Worm (Caenorhabditis elegans): ENCODE measurements around the gene lin-26.

The lin-26 gene

DNA sequence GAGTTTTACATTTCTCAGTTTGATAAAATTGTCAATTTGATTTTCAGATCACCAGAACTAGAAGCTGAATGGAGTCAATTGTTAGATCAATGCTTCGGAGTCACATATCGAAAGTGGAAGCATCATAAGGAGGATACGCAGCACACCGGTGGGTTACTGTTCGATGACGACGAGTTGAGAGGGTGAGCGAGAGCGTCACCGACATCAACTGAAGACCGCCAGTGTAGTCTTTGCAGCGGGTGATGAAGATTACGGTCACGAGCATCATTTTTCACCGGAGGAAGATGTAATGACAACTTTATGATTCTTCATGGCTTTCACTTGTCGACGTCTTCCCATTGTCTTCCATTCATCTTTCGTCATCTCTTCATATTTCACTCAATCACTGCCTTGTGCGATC lies at the start of gene lin-26:
Gene lin-26 (plus strand): TSS at position 301 of the 400 bp plus-strand sequence.
- TF ChIP-seq elt-3 (tag; optimal IDR thresholded peaks at IDR 0.05) (no peak), zag-1 (tag; optimal IDR thresholded peaks at IDR 0.05) (no peak), sma-9 (GFP tag; optimal IDR thresholded peaks at IDR 0.05) (no peak), sma-9 (tag; optimal IDR thresholded peaks at IDR 0.05) (no peak), lin-11 (tag; optimal IDR thresholded peaks at IDR 0.05) (no peak), egl-27 (tag; optimal IDR thresholded peaks at IDR 0.05) (no peak), lin-13 (GFP tag; optimal IDR thresholded peaks at IDR 0.05) (no peak), mbf-1 (tag; optimal IDR thresholded peaks at IDR 0.05) (no peak), ztf-11 (tag; optimal IDR thresholded peaks at IDR 0.05) (no peak), mdl-1 (tag; optimal IDR thresholded peaks at IDR 0.05) (no peak), unc-39 (tag; optimal IDR thresholded peaks at IDR 0.05) (no peak), ceh-16 (tag; optimal IDR thresholded peaks at IDR 0.05) (no peak), nhr-12 (tag; optimal IDR thresholded peaks at IDR 0.05) (no peak), peb-1 (tag; optimal IDR thresholded peaks at IDR 0.05) (no peak), lsy-2 (tag; optimal IDR thresholded peaks at IDR 0.05) (no peak), lin-39 (tag; optimal IDR thresholded peaks at IDR 0.05) (no peak), Y55F3AM.14 (GFP tag; optimal IDR thresholded peaks at IDR 0.05) (no peak), nhr-21 (tag; optimal IDR thresholded peaks at IDR 0.05) (no peak), R02D3.7 (tag; optimal IDR thresholded peaks at IDR 0.05) (no peak)

DNA sequence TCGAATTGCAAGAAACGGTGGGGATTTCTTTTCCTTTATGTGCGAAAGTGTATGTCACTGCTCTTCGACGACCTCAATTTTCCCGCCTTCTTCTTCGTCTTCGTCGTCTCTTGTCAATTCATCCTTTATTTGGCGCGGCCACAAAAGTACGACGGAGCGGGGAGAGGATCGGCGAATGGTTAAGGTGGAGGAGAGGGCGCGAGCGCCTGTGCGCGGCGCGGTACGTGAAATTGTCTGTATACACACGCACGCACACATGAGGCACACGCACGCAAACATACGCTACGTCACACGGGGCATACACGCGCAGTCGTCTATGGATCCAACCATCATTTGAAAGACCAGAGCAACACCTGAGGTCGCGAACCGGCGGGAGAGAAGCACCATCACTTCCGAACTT lies 46.7 kb upstream of the lin-26 start:
- TF ChIP-seq F13H6.1 (tag; optimal IDR thresholded peaks at IDR 0.05): peak; percentile 34
- TF ChIP-seq alr-1 (tag; optimal IDR thresholded peaks at IDR 0.05): no peak

DNA sequence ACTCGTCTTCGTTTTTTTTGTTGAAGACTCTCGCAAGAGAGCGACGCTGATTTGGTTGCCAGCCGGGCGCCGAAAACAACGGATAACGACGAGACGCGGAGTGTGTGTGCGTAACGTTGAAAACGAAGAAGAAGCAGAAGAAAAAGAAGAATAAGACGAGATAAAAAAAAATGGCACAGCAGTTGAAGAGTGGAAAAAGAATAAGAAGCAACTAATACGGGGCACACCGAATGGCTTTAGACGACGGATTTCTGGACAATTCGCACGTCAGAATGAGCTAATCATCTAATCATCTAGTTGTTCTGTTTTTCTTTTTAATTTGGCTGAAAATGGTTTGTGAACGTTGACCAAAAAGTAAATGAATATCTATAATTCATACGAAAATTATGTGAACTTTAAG lies 45.1 kb upstream of the lin-26 start:
- TF ChIP-seq ZK546.5 (tag; optimal IDR thresholded peaks at IDR 0.05) (no peak), ceh-16 (tag; optimal IDR thresholded peaks at IDR 0.05) (no peak), nhr-6 (tag; optimal IDR thresholded peaks at IDR 0.05) (no peak), sem-4 (tag; optimal IDR thresholded peaks at IDR 0.05) (no peak)

DNA sequence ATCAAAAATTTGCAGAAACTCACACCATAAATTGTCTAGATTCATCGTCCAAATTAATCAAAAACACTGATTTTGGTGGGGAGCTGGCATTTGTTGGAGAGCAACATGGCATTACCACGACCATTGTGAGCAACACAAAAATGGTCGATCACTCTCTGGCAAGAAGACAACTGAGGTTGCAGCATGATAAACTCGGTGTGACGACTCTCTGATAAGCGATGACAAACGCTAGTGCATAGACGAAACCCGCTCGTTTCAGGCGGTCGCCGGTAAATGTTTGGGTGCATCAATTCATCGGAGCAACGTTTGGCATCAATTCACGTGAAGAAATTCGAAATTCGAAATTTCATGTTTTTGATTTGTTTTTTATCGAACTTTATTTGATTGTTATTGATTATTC lies 43.0 kb upstream of the lin-26 start:
- no peak for TF ChIP-seq blmp-1 (tag; optimal IDR thresholded peaks at IDR 0.05; ENCODE audit: insufficient read depth)
- peak; percentile 6 for TF ChIP-seq sma-9 (GFP tag; optimal IDR thresholded peaks at IDR 0.05)
- no peak for TF ChIP-seq sma-9 (tag; optimal IDR thresholded peaks at IDR 0.05)
- TF ChIP-seq fos-1 (tag; optimal IDR thresholded peaks at IDR 0.05): peak; percentile 66
- no peak for TF ChIP-seq unc-39 (tag; optimal IDR thresholded peaks at IDR 0.05)
- no peak for TF ChIP-seq Y55F3AM.14 (GFP tag; optimal IDR thresholded peaks at IDR 0.05)

DNA sequence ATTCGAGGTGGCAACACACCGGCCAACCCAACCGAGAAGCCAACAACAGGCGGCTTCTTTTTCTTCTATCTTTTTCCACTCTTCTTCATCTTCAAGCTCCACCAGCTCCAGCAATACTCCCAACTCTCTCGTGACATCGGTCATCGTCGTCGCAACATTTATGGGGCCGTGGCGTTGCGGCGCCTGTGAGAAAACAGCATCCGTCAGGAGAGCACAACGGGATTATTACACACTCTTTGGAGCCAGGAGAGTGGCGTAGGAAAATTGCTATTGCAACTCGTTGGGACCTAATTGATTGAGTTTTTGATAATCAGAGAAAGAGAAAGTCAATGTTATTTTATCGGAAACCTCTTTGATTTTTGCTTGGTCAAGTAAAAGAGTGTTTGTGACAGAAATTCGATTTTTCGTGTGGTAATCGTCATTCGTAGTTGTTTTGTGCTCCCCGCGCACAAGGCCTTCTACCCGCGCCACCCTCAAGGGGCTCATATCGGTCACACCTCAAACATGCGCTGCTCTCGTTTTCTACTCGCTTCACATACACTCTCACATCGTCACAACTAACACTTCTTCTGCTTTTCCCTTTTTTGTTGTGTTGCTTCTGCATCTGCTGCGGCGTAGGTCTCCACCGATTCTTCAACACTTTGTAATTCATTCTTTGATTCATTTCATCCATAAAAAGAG lies 41.7 kb upstream of the lin-26 start:
- no peak for TF ChIP-seq nhr-11 (tag; optimal IDR thresholded peaks at IDR 0.05)
- no peak for TF ChIP-seq elt-1 (tag; optimal IDR thresholded peaks at IDR 0.05)
- no peak for TF ChIP-seq skn-1 (tag; optimal IDR thresholded peaks at IDR 0.05)
- TF ChIP-seq R02D3.7 (tag; optimal IDR thresholded peaks at IDR 0.05): no peak
- TF ChIP-seq ama-1 (optimal IDR thresholded peaks at IDR 0.05): no peak
- no peak for TF ChIP-seq nhr-25 (tag; optimal IDR thresholded peaks at IDR 0.05)
- no peak for TF ChIP-seq peb-1 (tag; optimal IDR thresholded peaks at IDR 0.05)
- no peak for TF ChIP-seq nhr-12 (tag; optimal IDR thresholded peaks at IDR 0.05)
- TF ChIP-seq lin-13 (GFP tag; optimal IDR thresholded peaks at IDR 0.05): no peak
- TF ChIP-seq F13H6.1 (tag; optimal IDR thresholded peaks at IDR 0.05): peak; percentile 66
- no peak for TF ChIP-seq nhr-237 (tag; optimal IDR thresholded peaks at IDR 0.05)
- TF ChIP-seq unc-55 (GFP tag; optimal IDR thresholded peaks at IDR 0.05): peak; percentile 3
- TF ChIP-seq aly-2 (tag; optimal IDR thresholded peaks at IDR 0.05): no peak
- TF ChIP-seq Y55F3AM.14 (GFP tag; optimal IDR thresholded peaks at IDR 0.05): no peak
- no peak for TF ChIP-seq gmeb-1 (tag; optimal IDR thresholded peaks at IDR 0.05)
- no peak for TF ChIP-seq nhr-21 (tag; optimal IDR thresholded peaks at IDR 0.05)
- TF ChIP-seq nhr-6 (tag; optimal IDR thresholded peaks at IDR 0.05): no peak
- peak in 1 of 2 experiments; percentile 9 for TF ChIP-seq lsy-2 (tag; optimal IDR thresholded peaks at IDR 0.05)
- TF ChIP-seq C34F6.9 (tag; optimal IDR thresholded peaks at IDR 0.05): peak; percentile 29
- no peak for TF ChIP-seq crh-2 (tag; optimal IDR thresholded peaks at IDR 0.05)
- TF ChIP-seq ztf-4 (tag; optimal IDR thresholded peaks at IDR 0.05): no peak
- no peak for TF ChIP-seq ztf-11 (tag; optimal IDR thresholded peaks at IDR 0.05)
- no peak for TF ChIP-seq ceh-16 (tag; optimal IDR thresholded peaks at IDR 0.05)
- peak; percentile 30 for TF ChIP-seq sma-9 (GFP tag; optimal IDR thresholded peaks at IDR 0.05)
- no peak for TF ChIP-seq sma-9 (tag; optimal IDR thresholded peaks at IDR 0.05)
- TF ChIP-seq zag-1 (tag; optimal IDR thresholded peaks at IDR 0.05): no peak
- no peak for TF ChIP-seq nhr-77 (tag; optimal IDR thresholded peaks at IDR 0.05)
- no peak for TF ChIP-seq alr-1 (tag; optimal IDR thresholded peaks at IDR 0.05)
- no peak for TF ChIP-seq sem-4 (tag; optimal IDR thresholded peaks at IDR 0.05)
- TF ChIP-seq mab-5 (tag; optimal IDR thresholded peaks at IDR 0.05): no peak
- TF ChIP-seq nhr-129 (tag; optimal IDR thresholded peaks at IDR 0.05): peak; percentile 19
- no peak for TF ChIP-seq elt-3 (tag; optimal IDR thresholded peaks at IDR 0.05)
- TF ChIP-seq nhr-23 (tag; optimal IDR thresholded peaks at IDR 0.05): no peak
